Fruit fly (Drosophila melanogaster) S2 (cell line): ENCODE results near the gene CG3323.

ENCODE experiments used
- CG8478 ChIP-seq: fragments of >200 bp; optimal IDR thresholded peaks from 2 replicates; lab custom pipeline; 2018
- CTCF ChIP-seq, 2 experiments: fragments of >200 bp; optimal IDR thresholded peaks; 2 replicates each; lab custom pipeline; 2018

CG3323 gene

DNA sequence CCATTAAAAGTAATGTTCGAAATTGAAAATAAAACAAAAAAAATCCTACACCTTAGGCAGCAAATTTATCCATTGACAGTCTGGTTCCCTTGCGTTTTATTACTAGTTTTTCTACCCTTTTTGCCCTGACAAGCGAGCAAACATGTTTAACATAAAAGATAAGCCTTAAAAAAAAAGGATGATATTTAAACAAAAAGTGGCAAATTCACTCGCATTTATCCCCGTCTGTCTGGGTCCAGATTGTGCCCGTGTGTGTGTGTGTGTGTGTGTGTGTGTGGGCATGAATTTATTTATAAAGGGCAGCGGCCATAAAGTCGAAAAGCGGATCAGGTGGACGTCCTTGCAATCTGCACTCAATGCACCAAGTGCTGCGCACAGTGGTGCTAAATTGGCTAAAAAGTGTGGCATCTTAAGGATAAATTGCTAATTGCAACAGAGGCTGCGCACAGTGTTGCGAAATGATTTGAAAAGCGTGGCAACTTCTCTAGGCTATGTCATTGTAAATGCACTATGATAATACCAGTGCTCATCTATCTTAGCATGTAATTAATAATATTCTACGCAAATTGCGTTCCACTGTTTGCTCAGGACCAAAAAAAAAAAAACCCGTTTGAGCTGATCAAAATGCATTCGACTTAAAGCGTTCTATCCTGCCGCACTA lies 4.7 kb downstream of the CG3323 start:
- TF ChIP-seq CTCF (optimal IDR thresholded peaks at IDR 0.05; lab: Kevin White, UChicago): no peak
- no peak for TF ChIP-seq CG8478

DNA sequence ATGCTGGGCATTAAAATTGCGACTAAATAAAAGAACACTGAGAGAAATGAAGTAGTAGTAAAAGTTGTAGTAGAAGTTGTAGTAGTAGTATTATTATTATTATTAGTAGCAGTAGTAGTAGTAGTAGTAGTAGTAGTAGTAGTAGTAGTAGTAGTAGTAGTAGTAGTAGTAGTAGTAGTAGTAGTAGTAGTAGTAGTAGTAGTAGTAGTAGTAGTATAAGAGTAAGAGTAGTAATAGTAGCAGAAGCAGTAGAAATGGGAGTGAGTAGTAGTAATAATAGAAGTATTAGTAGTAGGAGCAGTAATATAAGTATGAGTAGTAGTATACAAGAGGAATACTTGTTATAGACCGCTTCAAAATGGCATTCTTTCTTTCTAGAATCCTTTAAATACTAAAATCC lies 5.5 kb downstream of the CG3323 start:
- TF ChIP-seq CTCF (optimal IDR thresholded peaks at IDR 0.05; lab: Kevin White, UChicago): no peak
- no peak for TF ChIP-seq CG8478

DNA sequence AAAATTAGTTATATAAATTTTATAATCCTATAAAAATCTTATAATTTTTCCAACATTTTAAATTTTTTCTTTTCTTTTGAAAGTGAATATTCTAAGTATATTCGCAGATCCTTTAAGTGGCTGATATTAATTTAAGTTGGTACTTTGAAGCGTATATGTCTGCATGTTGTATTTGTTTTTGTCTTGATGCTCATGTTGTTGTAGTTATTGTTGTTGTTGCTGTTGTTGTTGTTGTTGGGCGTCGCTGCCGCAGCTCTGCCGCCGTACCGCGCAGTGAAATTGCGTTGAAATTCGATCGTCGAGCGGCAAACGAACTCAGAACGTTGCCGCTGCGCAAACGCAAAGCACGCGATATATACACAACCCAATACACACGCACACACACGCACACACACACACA lies 9.7 kb downstream of the CG3323 start, which contains the start of gene CG42749:
TSS of gene CG42749 (plus strand) at position 301 of the 400 bp plus-strand sequence.
- TF ChIP-seq CTCF (optimal IDR thresholded peaks at IDR 0.05; lab: Kevin White, UChicago): no peak

DNA sequence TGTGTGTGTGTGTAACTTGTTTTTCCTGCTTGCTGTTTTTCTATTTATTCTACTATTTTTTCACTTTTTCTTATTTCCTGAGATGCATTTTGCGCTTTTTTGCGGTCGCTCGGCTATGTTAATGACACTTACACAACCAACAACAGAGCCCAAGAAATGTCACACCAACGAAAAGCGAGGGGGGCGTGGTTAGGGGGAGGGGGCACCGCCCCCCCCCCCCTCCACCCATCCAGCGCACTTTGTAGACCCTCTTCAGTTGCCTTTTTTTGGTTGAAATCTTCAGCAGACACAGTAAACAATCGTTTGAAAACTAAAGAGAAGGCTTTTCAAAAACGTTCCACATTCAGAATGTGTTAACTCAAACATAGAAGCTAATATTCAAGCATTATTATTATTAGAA lies 12.3 kb downstream of the CG3323 start:
- no peak for TF ChIP-seq CG8478
- TF ChIP-seq CTCF (optimal IDR thresholded peaks at IDR 0.05; lab: Kevin White, UChicago): no peak

DNA sequence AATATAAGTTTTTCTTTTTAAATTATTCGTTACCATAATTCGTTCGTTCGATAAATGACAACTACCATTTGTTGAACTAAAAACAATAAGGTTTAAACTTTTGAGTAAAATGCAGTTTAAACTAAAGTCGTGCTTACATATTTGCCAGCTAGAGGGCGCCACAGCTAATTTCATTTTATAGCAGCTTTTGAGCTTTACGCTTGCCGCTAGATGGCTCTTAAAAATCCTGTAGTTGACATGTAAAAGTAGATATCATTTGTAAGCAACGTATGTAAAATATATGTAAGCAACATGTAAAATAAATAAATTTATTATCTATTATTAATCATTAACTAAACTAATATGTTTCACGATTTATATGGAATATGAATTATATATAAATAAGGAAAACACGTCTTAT lies 15.8 kb downstream of the CG3323 start:
- TF ChIP-seq CG8478: no peak
- peak; percentile 71 to 88 for TF ChIP-seq CTCF (optimal IDR thresholded peaks at IDR 0.05; lab: Kevin White, UChicago)

DNA sequence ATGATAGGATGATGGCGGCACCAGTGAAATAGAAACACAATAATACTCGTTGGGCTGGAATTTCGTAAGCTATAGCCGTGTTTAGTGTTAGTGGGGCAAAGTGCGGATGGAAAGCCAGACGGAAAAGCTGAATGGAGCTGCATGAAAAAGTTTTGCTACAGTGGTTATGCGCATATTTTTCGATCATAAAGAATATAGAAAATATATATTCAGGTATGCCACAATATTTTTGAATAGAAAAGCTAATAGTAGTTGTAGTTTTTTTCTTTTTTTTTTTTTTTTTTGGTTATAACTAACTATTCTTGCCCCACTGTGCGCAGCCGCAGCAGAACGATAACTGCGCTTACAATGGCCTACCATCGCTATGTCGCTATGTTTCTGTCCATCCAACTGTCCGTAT lies 19.0 kb downstream of the CG3323 start:
- TF ChIP-seq CG8478: no peak
- TF ChIP-seq CTCF (optimal IDR thresholded peaks at IDR 0.05; lab: Kevin White, UChicago): no peak

DNA sequence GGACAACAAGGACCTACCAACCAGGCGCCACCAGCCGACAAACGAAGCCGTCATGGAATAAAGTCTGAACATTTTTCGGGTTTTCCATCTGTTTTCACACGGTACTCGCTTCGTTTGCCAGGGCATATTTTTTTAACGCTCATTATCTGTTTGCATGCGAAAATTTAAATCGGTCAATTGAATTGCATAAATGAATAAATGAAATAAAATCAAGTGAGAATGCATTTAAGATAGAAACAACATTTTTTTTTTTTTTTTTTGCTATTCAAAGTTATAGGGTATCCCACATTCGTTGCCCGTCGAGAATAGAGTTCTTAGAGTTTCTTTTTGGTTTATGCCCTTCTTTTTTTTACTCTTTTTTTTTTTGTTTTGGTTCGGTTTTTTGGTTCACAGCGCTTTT lies 19.7 kb downstream of the CG3323 start:
- no peak for TF ChIP-seq CG8478
- TF ChIP-seq CTCF (optimal IDR thresholded peaks at IDR 0.05; lab: Kevin White, UChicago): no peak
